Worm (Caenorhabditis elegans) whole organism, early embryonic: Measurements from ENCODE around the gene dylt-2.

Experiments used
- ama-1 ChIP-seq: fragments of 150-350 bp; optimal IDR thresholded peaks from 2 replicates; lab custom pipeline; 2014
- ceh-13 ChIP-seq: fragments of 200-800 bp; sonication (Bioruptor generic); optimal IDR thresholded peaks from 2 replicates; lab custom pipeline; 2018; ENCODE audit warnings: mild to moderate bottlenecking, missing genetic modification characterization, missing compliant biosample characterization
- ets-7 ChIP-seq: sonication (generic microtip); optimal IDR thresholded peaks from 2 replicates; lab custom pipeline; 2016; ENCODE audit warnings: missing genotype, missing genetic modification characterization, missing compliant biosample characterization
- flt-1 ChIP-seq: fragments of 200-800 bp; sonication (Bioruptor generic); IDR thresholded peaks from 2 replicates; pipeline ENCODE4 v1.3.6; 2022; ENCODE audit warnings: missing genetic modification characterization, missing compliant biosample characterization
- pes-1 ChIP-seq: fragments of 200-800 bp; sonication (Bioruptor generic); IDR thresholded peaks from 2 replicates; pipeline ENCODE4 v1.3.6; 2022; ENCODE audit warnings: missing genetic modification reagents, missing genetic modification characterization, missing compliant biosample characterization
- scrt-1 ChIP-seq: fragments of 200-800 bp; sonication (Bioruptor generic); IDR thresholded peaks from 2 replicates; pipeline ENCODE4 v1.3.6; 2022; ENCODE audit warnings: missing genetic modification characterization, missing compliant biosample characterization
- sea-1 ChIP-seq: fragments of 200-800 bp; sonication (Bioruptor generic); conservative IDR thresholded peaks from 2 replicates; pipeline ENCODE4 v1.3.6; 2022; ENCODE audit warnings: missing genetic modification characterization, missing compliant biosample characterization
- tbx-11 ChIP-seq: fragments of 200-800 bp; sonication (Bioruptor generic); IDR thresholded peaks from 2 replicates; pipeline ENCODE4 v1.3.6; 2022; ENCODE audit warnings: missing genetic modification characterization, missing compliant biosample characterization
- tbx-37 ChIP-seq: fragments of 200-800 bp; sonication (Bioruptor generic); conservative IDR thresholded peaks from 2 replicates; pipeline ENCODE4 v1.3.6; 2022; ENCODE audit warnings: missing genetic modification reagents, missing genetic modification characterization, missing compliant biosample characterization
- tra-4 ChIP-seq: sonication (generic microtip); optimal IDR thresholded peaks from 2 replicates; lab custom pipeline; 2017; ENCODE audit warnings: missing genetic modification characterization, missing compliant biosample characterization

ce11 chrX:8934988-8935387 is 5.0 kb downstream of the dylt-2 start:
- TF ChIP-seq tra-4 (tag; lab: Kevin White, UChicago) (no peak), ama-1 (lab: Kevin White, UChicago) (no peak), ceh-13 (GFP tag; lab: Kevin White, UChicago) (no peak), scrt-1 (GFP tag; lab: Robert Waterston, UW) (no peak), flt-1 (GFP tag; lab: Robert Waterston, UW) (no peak), tbx-37 (GFP tag; lab: Robert Waterston, UW) (no peak), ets-7 (no peak), tbx-11 (GFP tag; lab: Robert Waterston, UW) (no peak), sea-1 (no peak), pes-1 (GFP tag; lab: Robert Waterston, UW) (no peak)
